Fruit fly (Drosophila melanogaster) S2 (cell line): ENCODE measurements around the gene CG32295.

Experiments
- CG8478 ChIP-seq: fragments of >200 bp; optimal IDR thresholded peaks from 2 replicates; lab custom pipeline; 2018
- CTCF ChIP-seq, 2 experiments: fragments of >200 bp; optimal IDR thresholded peaks; 2 replicates each; lab custom pipeline; 2018

DNA sequence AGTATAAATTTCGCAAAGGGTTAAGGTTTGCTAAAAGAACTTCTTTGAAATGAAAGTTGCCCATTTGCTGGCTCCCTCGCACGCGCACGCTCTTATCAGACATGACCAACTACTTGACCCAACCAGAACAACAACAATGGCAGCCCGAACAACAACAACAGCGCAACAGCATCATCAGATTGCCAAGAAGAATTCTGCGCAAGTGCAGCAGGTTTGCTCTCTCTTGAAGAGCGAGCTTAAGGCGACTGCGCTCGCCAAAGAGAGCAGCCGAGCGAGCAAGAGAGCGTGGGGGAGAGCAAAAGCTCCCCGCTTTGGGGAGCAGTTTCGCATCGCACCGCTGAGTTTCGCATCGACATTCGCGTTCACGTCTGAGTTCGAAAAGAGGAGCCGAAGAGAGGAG, 36.9 kb downstream of the CG32295 start:
- TF ChIP-seq CTCF (optimal IDR thresholded peaks at IDR 0.05; lab: Kevin White, UChicago) = no peak
- no peak for TF ChIP-seq CG8478 (lab: Kevin White, UChicago)
